Worm (Caenorhabditis elegans): ENCODE results near the gene ZC449.8.

Gene ZC449.8

DNA sequence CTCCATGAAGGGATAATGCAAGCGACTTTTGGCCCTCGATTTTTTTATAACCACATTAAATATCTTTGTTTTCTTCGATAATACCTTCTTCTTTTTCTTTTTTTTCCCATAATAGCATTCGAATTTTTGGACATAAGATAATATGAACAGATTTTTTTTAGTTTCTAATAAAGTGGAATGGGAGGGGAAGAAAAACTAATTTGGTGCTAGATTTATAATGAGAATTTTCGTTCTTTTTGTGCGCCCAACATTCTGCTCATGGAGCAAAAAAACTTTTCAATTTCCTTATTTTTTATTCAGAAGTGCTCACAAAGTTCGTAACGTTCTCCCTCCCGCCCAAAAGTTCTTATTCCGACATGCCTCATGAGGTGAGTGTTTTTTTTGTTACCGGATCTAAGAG, at the start of gene ZC449.8:
Gene ZC449.8 (plus strand): TSS at position 301 of the 400 bp plus-strand sequence.
- TF ChIP-seq him-1 (tag; optimal IDR thresholded peaks at IDR 0.05): no peak
- no peak for TF ChIP-seq dao-5 (tag; optimal IDR thresholded peaks at IDR 0.05)
- no peak for TF ChIP-seq W03F9.2 (tag; optimal IDR thresholded peaks at IDR 0.05)

DNA sequence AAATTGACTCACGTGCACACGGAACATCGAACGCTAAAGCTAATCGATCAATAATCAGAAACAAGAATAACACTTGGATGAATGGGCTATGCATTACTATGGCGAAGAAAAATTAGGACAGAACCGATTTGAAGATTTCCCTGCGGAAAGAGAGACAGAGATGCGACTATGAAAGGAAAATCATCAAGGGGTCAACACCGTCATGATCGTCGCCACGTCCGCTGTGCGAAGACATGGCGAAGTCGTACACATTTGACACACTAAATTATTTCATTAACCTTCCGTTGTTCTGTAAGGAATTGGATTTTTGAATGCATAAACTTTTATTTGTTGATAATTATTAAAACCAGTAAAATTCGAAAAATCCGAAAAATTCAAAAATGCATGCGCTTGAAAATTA, 46.6 kb upstream of the ZC449.8 start, which contains the start of gene M03F4.6:
Gene M03F4.6 (minus strand): TSS at position 101 of the 400 bp plus-strand sequence.
- TF ChIP-seq W03F9.2 (tag; optimal IDR thresholded peaks at IDR 0.05) (no peak), him-1 (tag; optimal IDR thresholded peaks at IDR 0.05) (no peak), dao-5 (tag; optimal IDR thresholded peaks at IDR 0.05) (no peak)

ce11 chrX:4970863-4971345, 45.0 kb upstream of the ZC449.8 start, which contains the start of gene calu-1:
Gene calu-1 (minus strand): TSS chrX:4970913.
- no peak for TF ChIP-seq W03F9.2 (tag; optimal IDR thresholded peaks at IDR 0.05)
- no peak for TF ChIP-seq him-1 (tag; optimal IDR thresholded peaks at IDR 0.05)
- TF ChIP-seq dao-5 (tag; optimal IDR thresholded peaks at IDR 0.05): no peak

- TF ChIP-seq him-1 (tag; optimal IDR thresholded peaks at IDR 0.05): no peak
- no peak for TF ChIP-seq dao-5 (tag; optimal IDR thresholded peaks at IDR 0.05)
- no peak for TF ChIP-seq W03F9.2 (tag; optimal IDR thresholded peaks at IDR 0.05)
These were observed 44.4 kb upstream of the ZC449.8 start for ce11 chrX:4971427-4971826.

- TF ChIP-seq W03F9.2 (tag; optimal IDR thresholded peaks at IDR 0.05) (no peak), him-1 (tag; optimal IDR thresholded peaks at IDR 0.05) (no peak), dao-5 (tag; optimal IDR thresholded peaks at IDR 0.05) (no peak)
These were observed 43.8 kb upstream of the ZC449.8 start for ce11 chrX:4972039-4972581.

- TF ChIP-seq dao-5 (tag; optimal IDR thresholded peaks at IDR 0.05): no peak
These were observed 41.4 kb upstream of the ZC449.8 start for ce11 chrX:4974486-4974885.

DNA sequence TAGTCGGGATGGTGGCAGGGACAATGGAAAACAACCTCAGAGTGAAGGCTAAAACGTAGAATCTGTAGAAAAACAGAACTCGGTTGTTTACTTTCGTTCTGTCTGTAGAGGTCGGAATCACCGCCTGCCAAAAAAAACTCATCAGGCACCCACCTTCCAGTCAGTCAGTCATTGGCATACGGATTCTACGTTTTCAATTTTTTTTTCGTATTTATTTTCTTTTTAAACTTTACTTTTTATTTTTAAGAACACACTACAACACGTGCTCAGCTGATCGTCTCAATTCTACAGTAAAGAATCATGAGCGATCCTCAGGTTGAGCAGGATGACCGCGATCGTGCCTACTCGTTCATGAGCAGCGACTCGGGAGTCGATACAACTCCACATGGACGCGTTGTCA, 39.3 kb upstream of the ZC449.8 start, which contains the start of gene lfi-1:
Gene lfi-1 (plus strand): TSS at position 301 of the 400 bp plus-strand sequence.
- no peak for TF ChIP-seq W03F9.2 (tag; optimal IDR thresholded peaks at IDR 0.05)
- TF ChIP-seq dao-5 (tag; optimal IDR thresholded peaks at IDR 0.05): no peak
- TF ChIP-seq him-1 (tag; optimal IDR thresholded peaks at IDR 0.05): no peak

DNA sequence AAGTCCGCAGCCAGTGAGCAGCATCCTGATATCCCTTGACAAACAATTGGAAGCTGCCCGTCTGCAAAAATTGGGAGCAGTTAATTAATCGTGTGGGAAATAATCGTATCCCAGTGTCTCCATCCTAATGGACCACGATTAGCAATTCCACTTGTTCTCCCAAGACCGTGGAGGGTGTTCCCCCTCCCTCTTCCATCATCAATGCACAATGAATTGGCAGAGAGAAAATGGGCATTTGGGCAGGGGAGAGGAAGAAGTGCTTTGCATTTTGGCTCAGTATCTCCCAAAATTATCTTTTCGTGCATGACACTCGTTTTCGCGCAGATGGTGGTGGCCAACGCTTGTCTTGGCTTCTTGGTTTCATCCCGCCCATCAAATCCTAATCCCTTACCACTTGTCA, 37.8 kb upstream of the ZC449.8 start:
- TF ChIP-seq W03F9.2 (tag; optimal IDR thresholded peaks at IDR 0.05) (no peak), dao-5 (tag; optimal IDR thresholded peaks at IDR 0.05) (no peak), him-1 (tag; optimal IDR thresholded peaks at IDR 0.05) (no peak)

DNA sequence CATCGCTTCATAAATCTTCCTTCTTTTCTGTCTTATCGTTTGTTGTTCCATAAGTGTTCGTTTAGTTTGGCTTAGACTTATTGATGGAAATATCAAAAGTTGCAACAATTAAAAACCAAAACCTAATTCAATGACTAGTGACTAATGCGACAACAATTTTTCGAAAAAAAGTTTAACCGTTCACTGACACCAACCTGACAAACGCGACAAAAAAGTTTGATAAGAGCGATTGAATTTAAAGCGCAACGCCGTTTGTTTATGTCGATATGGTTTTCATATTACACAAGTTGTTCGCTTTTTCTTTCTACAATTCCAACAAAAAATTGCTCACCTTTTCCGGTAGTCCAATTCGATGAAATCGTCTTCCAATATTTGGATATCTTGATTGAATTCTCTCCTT, 36.8 kb upstream of the ZC449.8 start:
- TF ChIP-seq him-1 (tag; optimal IDR thresholded peaks at IDR 0.05) (no peak), W03F9.2 (tag; optimal IDR thresholded peaks at IDR 0.05) (no peak), dao-5 (tag; optimal IDR thresholded peaks at IDR 0.05) (no peak)

DNA sequence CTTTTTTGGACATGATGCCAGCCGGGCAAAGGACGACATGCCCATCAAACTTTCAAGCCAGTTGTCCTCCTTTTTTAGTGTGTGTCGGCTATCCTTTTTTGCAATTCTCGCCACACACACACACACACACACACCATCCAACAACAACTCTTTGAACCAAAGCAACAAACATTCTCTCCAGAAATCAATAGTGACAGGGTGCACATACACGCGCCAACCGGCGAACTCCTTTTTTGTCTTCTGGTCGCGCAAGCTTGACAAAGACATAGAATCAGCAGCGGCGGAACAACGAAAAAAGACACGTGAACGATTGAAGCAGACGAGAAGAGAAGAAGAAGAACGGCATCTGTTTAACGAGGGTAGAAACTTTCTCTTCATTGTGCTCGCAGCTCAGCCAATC, 34.8 kb upstream of the ZC449.8 start:
- no peak for TF ChIP-seq him-1 (tag; optimal IDR thresholded peaks at IDR 0.05)
- no peak for TF ChIP-seq W03F9.2 (tag; optimal IDR thresholded peaks at IDR 0.05)
- TF ChIP-seq dao-5 (tag; optimal IDR thresholded peaks at IDR 0.05): no peak

ce11 chrX:4981579-4981978, 34.3 kb upstream of the ZC449.8 start:
- TF ChIP-seq W03F9.2 (tag; optimal IDR thresholded peaks at IDR 0.05) (no peak), him-1 (tag; optimal IDR thresholded peaks at IDR 0.05) (no peak), dao-5 (tag; optimal IDR thresholded peaks at IDR 0.05) (no peak)

ce11 chrX:4982009-4982625, 33.8 kb upstream of the ZC449.8 start:
- TF ChIP-seq W03F9.2 (tag; optimal IDR thresholded peaks at IDR 0.05) (no peak), dao-5 (tag; optimal IDR thresholded peaks at IDR 0.05) (no peak), him-1 (tag; optimal IDR thresholded peaks at IDR 0.05) (peak; percentile 74)

DNA sequence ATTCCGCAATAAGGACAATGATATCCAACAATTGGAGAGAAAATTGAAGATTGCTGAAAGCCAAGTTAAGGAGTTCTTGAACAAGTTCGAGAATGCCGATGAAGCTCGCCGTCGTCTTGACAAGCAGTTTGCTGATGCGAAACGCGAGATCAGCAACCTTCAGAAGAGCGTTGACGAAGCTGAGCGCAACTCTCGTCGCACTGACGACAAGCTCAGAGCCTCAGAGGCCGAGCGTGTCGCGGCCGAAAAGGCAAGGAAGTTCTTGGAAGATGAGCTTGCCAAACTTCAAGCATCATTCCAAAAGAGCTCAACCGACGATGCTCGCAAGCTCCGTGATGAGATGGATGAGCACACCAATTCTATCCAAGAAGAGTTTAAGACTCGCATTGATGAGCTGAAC, 29.5 kb upstream of the ZC449.8 start:
- TF ChIP-seq dao-5 (tag; optimal IDR thresholded peaks at IDR 0.05) (no peak), him-1 (tag; optimal IDR thresholded peaks at IDR 0.05) (no peak), W03F9.2 (tag; optimal IDR thresholded peaks at IDR 0.05) (no peak)

DNA sequence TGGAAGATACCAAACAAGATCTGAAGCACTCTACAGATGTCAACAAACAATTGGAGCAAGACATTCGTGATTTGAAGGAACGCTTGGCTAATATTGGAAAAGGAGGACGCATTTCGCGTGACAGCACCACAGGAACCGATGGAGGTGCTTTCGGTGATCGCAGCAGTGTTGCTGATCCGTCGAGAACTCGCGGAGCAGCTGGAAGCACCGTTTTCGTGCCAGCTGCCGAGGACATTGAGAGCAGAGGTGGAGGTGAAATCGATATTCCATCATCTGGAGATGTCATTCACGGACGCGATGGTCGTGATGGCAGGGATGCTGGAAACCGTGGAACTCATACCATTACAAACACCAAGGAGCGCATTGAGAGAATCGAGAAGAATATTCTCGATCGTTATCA, 28.3 kb upstream of the ZC449.8 start:
- TF ChIP-seq W03F9.2 (tag; optimal IDR thresholded peaks at IDR 0.05) (no peak), him-1 (tag; optimal IDR thresholded peaks at IDR 0.05) (no peak), dao-5 (tag; optimal IDR thresholded peaks at IDR 0.05) (no peak)

- TF ChIP-seq him-1 (tag; optimal IDR thresholded peaks at IDR 0.05) (no peak), W03F9.2 (tag; optimal IDR thresholded peaks at IDR 0.05) (no peak), dao-5 (tag; optimal IDR thresholded peaks at IDR 0.05) (no peak)
These were observed 23.4 kb upstream of the ZC449.8 start for ce11 chrX:4992523-4992922.

All from whole organism, L4/young adult.